Worm (Caenorhabditis elegans) whole organism, early embryonic: ENCODE measurements around the gene str-61.

ENCODE experiments used
- B0310.2 ChIP-seq: sonication (generic microtip); optimal IDR thresholded peaks from 2 replicates; lab custom pipeline; 2016; ENCODE audit warnings: mild to moderate bottlenecking, missing genetic modification characterization, missing compliant biosample characterization
- F13C5.2 ChIP-seq: sonication (generic microtip); optimal IDR thresholded peaks from 2 replicates; lab custom pipeline; 2017; ENCODE audit warnings: mild to moderate bottlenecking, missing genetic modification characterization, inconsistent platforms, missing compliant biosample characterization
- aly-1 ChIP-seq: sonication (generic microtip); optimal IDR thresholded peaks from 2 replicates; lab custom pipeline; 2016; ENCODE audit warnings: missing genetic modification characterization, missing compliant biosample characterization
- ama-1 ChIP-seq: fragments of 150-350 bp; optimal IDR thresholded peaks from 2 replicates; lab custom pipeline; 2014
- ceh-13 ChIP-seq: fragments of 200-800 bp; sonication (Bioruptor generic); optimal IDR thresholded peaks from 2 replicates; lab custom pipeline; 2018; ENCODE audit warnings: mild to moderate bottlenecking, missing genetic modification characterization, missing compliant biosample characterization
- ceh-36 ChIP-seq: sonication (generic microtip); optimal IDR thresholded peaks from 2 replicates; lab custom pipeline; 2016; ENCODE audit warnings: missing genetic modification characterization, inconsistent platforms, missing compliant biosample characterization
- ets-7 ChIP-seq: sonication (generic microtip); optimal IDR thresholded peaks from 2 replicates; lab custom pipeline; 2016; ENCODE audit warnings: missing genotype, missing genetic modification characterization, missing compliant biosample characterization
- flt-1 ChIP-seq: fragments of 200-800 bp; sonication (Bioruptor generic); IDR thresholded peaks from 2 replicates; pipeline ENCODE4 v1.3.6; 2022; ENCODE audit warnings: missing genetic modification characterization, missing compliant biosample characterization
- hmbx-1 ChIP-seq: sonication (generic microtip); optimal IDR thresholded peaks from 2 replicates; lab custom pipeline; 2016; ENCODE audit warnings: mild to moderate bottlenecking, missing genetic modification characterization, missing compliant biosample characterization
- hmg-4 ChIP-seq: fragments of 200-800 bp; sonication (Bioruptor generic); optimal IDR thresholded peaks from 2 replicates; lab custom pipeline; 2018; ENCODE audit warnings: mild to moderate bottlenecking, missing genetic modification characterization, missing compliant biosample characterization
- hnd-1 ChIP-seq: sonication (generic microtip); optimal IDR thresholded peaks from 2 replicates; lab custom pipeline; 2016; ENCODE audit warnings: missing genetic modification characterization, missing compliant biosample characterization
- pes-1 ChIP-seq: fragments of 200-800 bp; sonication (Bioruptor generic); IDR thresholded peaks from 2 replicates; pipeline ENCODE4 v1.3.6; 2022; ENCODE audit warnings: missing genetic modification reagents, missing genetic modification characterization, missing compliant biosample characterization
- scrt-1 ChIP-seq: fragments of 200-800 bp; sonication (Bioruptor generic); IDR thresholded peaks from 2 replicates; pipeline ENCODE4 v1.3.6; 2022; ENCODE audit warnings: missing genetic modification characterization, missing compliant biosample characterization
- sea-1 ChIP-seq: fragments of 200-800 bp; sonication (Bioruptor generic); conservative IDR thresholded peaks from 2 replicates; pipeline ENCODE4 v1.3.6; 2022; ENCODE audit warnings: missing genetic modification characterization, missing compliant biosample characterization
- tbx-11 ChIP-seq: fragments of 200-800 bp; sonication (Bioruptor generic); IDR thresholded peaks from 2 replicates; pipeline ENCODE4 v1.3.6; 2022; ENCODE audit warnings: missing genetic modification characterization, missing compliant biosample characterization
- tbx-37 ChIP-seq: fragments of 200-800 bp; sonication (Bioruptor generic); conservative IDR thresholded peaks from 2 replicates; pipeline ENCODE4 v1.3.6; 2022; ENCODE audit warnings: missing genetic modification reagents, missing genetic modification characterization, missing compliant biosample characterization
- tra-4 ChIP-seq: sonication (generic microtip); optimal IDR thresholded peaks from 2 replicates; lab custom pipeline; 2017; ENCODE audit warnings: missing genetic modification characterization, missing compliant biosample characterization

Gene str-61

ce11 chrV:16638204-16638603 is 32.9 kb downstream of the str-61 start, which contains the start of gene srw-76:
TSS of gene srw-76 (minus strand) at chrV:16638304.
- TF ChIP-seq ceh-36 (tag; lab: Kevin White, UChicago) (no peak), ets-7 (tag; lab: Kevin White, UChicago) (no peak), sea-1 (GFP tag; lab: Robert Waterston, UW) (no peak), tbx-11 (GFP tag; lab: Robert Waterston, UW) (no peak), ceh-13 (GFP tag; lab: Kevin White, UChicago) (no peak), flt-1 (GFP tag; lab: Robert Waterston, UW) (no peak), aly-1 (tag; lab: Kevin White, UChicago) (no peak), scrt-1 (GFP tag; lab: Robert Waterston, UW) (no peak), B0310.2 (tag; lab: Kevin White, UChicago) (no peak), ama-1 (no peak)

DNA sequence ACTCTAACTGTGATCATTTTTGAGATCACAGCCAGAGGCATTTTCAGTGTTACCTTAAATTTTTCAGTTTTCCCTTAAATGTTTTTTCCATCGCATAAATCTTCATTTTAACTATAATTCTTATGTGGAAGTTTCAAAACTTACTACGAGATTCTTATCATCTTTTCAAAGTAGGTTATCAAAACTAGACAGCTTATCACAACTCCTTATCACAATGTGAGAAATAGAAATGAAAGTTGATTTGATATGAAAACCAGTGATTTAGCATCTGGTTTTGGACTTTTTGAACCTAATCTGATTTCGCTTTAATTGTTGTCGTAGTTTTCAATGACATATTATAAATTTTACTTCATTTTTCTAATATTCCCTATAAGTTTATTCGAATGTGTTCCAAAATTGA is 35.2 kb downstream of the str-61 start, which contains the start of gene mltn-11:
TSS of gene mltn-11 (plus strand) at position 276 of the 400 bp plus-strand sequence.
- TF ChIP-seq tbx-37: no peak
- no peak for TF ChIP-seq ceh-36 (tag; lab: Kevin White, UChicago)
- TF ChIP-seq hnd-1 (tag; lab: Kevin White, UChicago): no peak
- TF ChIP-seq ets-7 (tag; lab: Kevin White, UChicago): no peak
- TF ChIP-seq hmg-4 (GFP tag; lab: Kevin White, UChicago): no peak
- TF ChIP-seq pes-1 (GFP tag; lab: Robert Waterston, UW): no peak
- TF ChIP-seq tbx-11 (GFP tag; lab: Robert Waterston, UW): no peak
- TF ChIP-seq ceh-13 (GFP tag; lab: Kevin White, UChicago): no peak
- TF ChIP-seq hmbx-1 (tag; lab: Kevin White, UChicago): no peak
- no peak for TF ChIP-seq scrt-1 (GFP tag; lab: Robert Waterston, UW)
- TF ChIP-seq aly-1 (tag; lab: Kevin White, UChicago): no peak
- no peak for TF ChIP-seq ama-1
- no peak for TF ChIP-seq B0310.2 (tag; lab: Kevin White, UChicago)
- no peak for TF ChIP-seq sea-1 (GFP tag; lab: Robert Waterston, UW)
- TF ChIP-seq tra-4: no peak
- TF ChIP-seq F13C5.2 (tag; lab: Kevin White, UChicago): no peak
- TF ChIP-seq flt-1 (GFP tag; lab: Robert Waterston, UW): no peak

DNA sequence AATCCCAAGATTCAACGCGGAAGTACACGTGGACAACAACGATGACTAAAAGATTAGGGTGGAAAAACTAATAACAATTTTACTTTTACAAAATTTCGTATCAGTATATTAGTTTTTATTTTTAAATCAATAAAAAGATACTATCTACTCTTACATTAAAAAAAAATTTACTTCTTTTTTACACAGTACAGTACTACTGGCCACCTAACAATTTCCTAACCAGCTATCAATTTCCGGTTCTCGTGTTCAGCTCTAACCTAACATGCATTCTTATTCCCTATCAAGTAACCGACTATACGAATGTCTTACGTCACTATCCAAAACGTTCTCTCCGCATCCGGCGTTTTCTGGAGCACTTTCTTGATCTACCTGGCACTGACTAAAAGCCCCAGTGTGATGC is 41.5 kb downstream of the str-61 start, which contains the start of gene srd-21:
TSS of gene srd-21 (plus strand) at position 301 of the 400 bp plus-strand sequence.
- no peak for TF ChIP-seq tra-4
- TF ChIP-seq tbx-11 (GFP tag; lab: Robert Waterston, UW): no peak
- no peak for TF ChIP-seq flt-1 (GFP tag; lab: Robert Waterston, UW)
- no peak for TF ChIP-seq sea-1 (GFP tag; lab: Robert Waterston, UW)
- TF ChIP-seq pes-1 (GFP tag; lab: Robert Waterston, UW): no peak
- no peak for TF ChIP-seq ama-1
- TF ChIP-seq F13C5.2 (tag; lab: Kevin White, UChicago): no peak
- no peak for TF ChIP-seq ceh-36 (tag; lab: Kevin White, UChicago)
- TF ChIP-seq B0310.2 (tag; lab: Kevin White, UChicago): no peak
- TF ChIP-seq ets-7 (tag; lab: Kevin White, UChicago): no peak
- no peak for TF ChIP-seq hmbx-1 (tag; lab: Kevin White, UChicago)
- no peak for TF ChIP-seq aly-1 (tag; lab: Kevin White, UChicago)
- no peak for TF ChIP-seq scrt-1 (GFP tag; lab: Robert Waterston, UW)
- TF ChIP-seq ceh-13 (GFP tag; lab: Kevin White, UChicago): no peak
- TF ChIP-seq hmg-4 (GFP tag; lab: Kevin White, UChicago): no peak
- TF ChIP-seq tbx-37: no peak
- TF ChIP-seq hnd-1 (tag; lab: Kevin White, UChicago): no peak

ce11 chrV:16628991-16629390 is 42.1 kb downstream of the str-61 start, which contains the start of gene W06G6.2:
TSS of gene W06G6.2 (plus strand) at chrV:16629291.
- TF ChIP-seq pes-1 (GFP tag; lab: Robert Waterston, UW) (no peak), ceh-36 (tag; lab: Kevin White, UChicago) (no peak), hmbx-1 (tag; lab: Kevin White, UChicago) (no peak), tbx-37 (no peak), hmg-4 (GFP tag; lab: Kevin White, UChicago) (no peak), tra-4 (no peak), ets-7 (tag; lab: Kevin White, UChicago) (no peak)

DNA sequence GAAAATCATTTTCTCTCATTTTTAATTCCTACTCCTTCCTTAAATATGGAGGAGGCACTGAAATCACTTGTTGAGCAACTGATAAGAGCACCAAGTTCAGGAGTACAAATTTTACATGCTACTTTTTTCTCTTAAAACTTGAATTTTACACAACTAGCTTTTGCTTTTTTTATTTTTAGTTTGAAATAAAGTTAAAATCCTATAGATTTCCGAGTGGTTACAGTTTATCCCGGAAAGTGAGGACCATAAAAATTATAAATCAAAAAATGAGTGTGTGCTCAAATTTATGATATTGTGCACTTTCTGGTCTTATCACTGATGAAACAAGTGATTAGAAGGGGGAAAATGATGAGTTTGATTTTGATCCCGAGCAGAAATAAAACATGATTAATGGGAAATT is 43.1 kb downstream of the str-61 start, which contains the start of gene oac-53:
TSS of gene oac-53 (minus strand) at position 9 of the 400 bp plus-strand sequence.
- TF ChIP-seq ceh-13 (GFP tag; lab: Kevin White, UChicago) (no peak), ceh-36 (tag; lab: Kevin White, UChicago) (no peak), hmg-4 (GFP tag; lab: Kevin White, UChicago) (no peak), B0310.2 (tag; lab: Kevin White, UChicago) (no peak), ets-7 (tag; lab: Kevin White, UChicago) (no peak), F13C5.2 (tag; lab: Kevin White, UChicago) (no peak), tbx-11 (GFP tag; lab: Robert Waterston, UW) (no peak), ama-1 (no peak), scrt-1 (GFP tag; lab: Robert Waterston, UW) (no peak), hmbx-1 (tag; lab: Kevin White, UChicago) (no peak), tra-4 (no peak), flt-1 (GFP tag; lab: Robert Waterston, UW) (no peak)

DNA sequence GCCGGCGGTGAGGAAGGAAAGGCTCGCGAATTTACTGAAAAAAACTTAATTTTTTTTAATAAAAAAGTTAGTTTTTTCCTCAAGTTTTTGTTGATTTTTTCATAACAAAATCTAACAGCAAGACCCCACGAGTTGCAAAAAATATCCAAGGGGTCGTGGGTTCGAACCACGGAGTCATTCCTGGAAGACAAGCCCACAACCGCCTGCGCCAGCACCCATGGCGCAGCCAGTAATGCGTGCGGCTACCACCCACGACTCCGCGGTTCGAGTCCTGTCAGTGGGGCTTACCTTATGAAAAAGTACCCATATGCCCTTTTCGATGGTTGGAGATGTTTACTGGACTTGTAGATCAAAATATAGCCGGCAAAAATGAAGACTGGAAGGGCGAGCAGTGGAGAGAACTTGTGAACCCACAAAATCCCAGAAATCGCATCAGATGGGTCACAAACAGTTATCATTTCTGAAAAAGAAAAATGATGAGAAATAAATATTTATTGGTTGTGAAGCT is 48.3 kb downstream of the str-61 start, which contains the start of gene Y70C5A.2:
TSS of gene Y70C5A.2 (minus strand) at position 458 of the 508 bp plus-strand sequence.
- TF ChIP-seq F13C5.2 (tag; lab: Kevin White, UChicago): no peak
- no peak for TF ChIP-seq ceh-36 (tag; lab: Kevin White, UChicago)
- TF ChIP-seq ets-7 (tag; lab: Kevin White, UChicago): no peak
- no peak for TF ChIP-seq ceh-13 (GFP tag; lab: Kevin White, UChicago)
- TF ChIP-seq B0310.2 (tag; lab: Kevin White, UChicago): no peak
- TF ChIP-seq pes-1 (GFP tag; lab: Robert Waterston, UW): no peak
- no peak for TF ChIP-seq tbx-11 (GFP tag; lab: Robert Waterston, UW)
- no peak for TF ChIP-seq hnd-1 (tag; lab: Kevin White, UChicago)
- no peak for TF ChIP-seq hmbx-1 (tag; lab: Kevin White, UChicago)
- no peak for TF ChIP-seq scrt-1 (GFP tag; lab: Robert Waterston, UW)
- TF ChIP-seq hmg-4 (GFP tag; lab: Kevin White, UChicago): no peak
- TF ChIP-seq flt-1 (GFP tag; lab: Robert Waterston, UW): no peak
- no peak for TF ChIP-seq tbx-37
